Worm (Caenorhabditis elegans) whole organism, L4 larva: Measurements from ENCODE around the gene ZK418.5.

Source experiments
- F26F4.8 ChIP-seq: fragments of 200-800 bp; sonication (Bioruptor generic); conservative IDR thresholded peaks from 2 replicates; pipeline ENCODE4 v1.3.6; 2022; ENCODE audit warnings: missing genetic modification characterization, missing compliant biosample characterization
- Y48G9A.11 ChIP-seq: fragments of 200-800 bp; sonication (Bioruptor generic); IDR thresholded peaks from 2 replicates; pipeline ENCODE4 v1.3.6; 2022; ENCODE audit warnings: missing genetic modification reagents, missing genetic modification characterization, missing compliant biosample characterization
- ceh-28 ChIP-seq: fragments of 150-350 bp; optimal IDR thresholded peaks from 2 replicates; lab custom pipeline; 2014; ENCODE audit warnings: missing biosample characterization, missing genetic modification reagents, missing genetic modification characterization
- egl-27 ChIP-seq: sonication (generic microtip); optimal IDR thresholded peaks from 3 replicates; lab custom pipeline; 2017; ENCODE audit warnings: missing biosample characterization, missing genetic modification reagents, missing genetic modification characterization
- fkh-10 ChIP-seq: fragments of 150-350 bp; optimal IDR thresholded peaks from 2 replicates; lab custom pipeline; 2014; ENCODE audit warnings: missing biosample characterization, missing genetic modification reagents, missing genetic modification characterization
- jun-1 ChIP-seq: fragments of 150-350 bp; optimal IDR thresholded peaks from 2 replicates; lab custom pipeline; 2014; ENCODE audit warnings: missing biosample characterization, missing genetic modification reagents, missing genetic modification characterization
- lin-13 ChIP-seq: fragments of 150-350 bp; optimal IDR thresholded peaks from 2 replicates; lab custom pipeline; 2014; ENCODE audit warnings: missing biosample characterization, missing genetic modification reagents, missing genetic modification characterization
- lin-15B ChIP-seq: fragments of 150-350 bp; sonication (generic microtip); optimal IDR thresholded peaks from 3 replicates; lab custom pipeline; 2014; ENCODE audit warnings: missing biosample characterization, missing genetic modification characterization
- lin-39 ChIP-seq: fragments of 150-350 bp; optimal IDR thresholded peaks from 2 replicates; lab custom pipeline; 2014; ENCODE audit warnings: missing biosample characterization, missing genetic modification reagents, missing genetic modification characterization
- mep-1 ChIP-seq: fragments of 150-350 bp; sonication (generic microtip); optimal IDR thresholded peaks from 3 replicates; lab custom pipeline; 2014; ENCODE audit warnings: missing biosample characterization, missing genetic modification characterization
- nhr-76 ChIP-seq: fragments of 150-350 bp; optimal IDR thresholded peaks from 2 replicates; lab custom pipeline; 2014; ENCODE audit warnings: missing biosample characterization, missing genetic modification characterization
- pha-4 ChIP-seq, 2 experiments: fragments of 150-350 bp in 1 of 2; fragments of 200-800 bp in 1 of 2; sonication (Bioruptor generic) in 1 of 2; IDR thresholded peaks in 1 of 2; optimal IDR thresholded peaks in 1 of 2; 2 replicates each; pipeline versions ENCODE4 v1.3.6 to Lab custom; 2014 to 2022; ENCODE audit warnings: missing genetic modification characterization in 2 of 2, missing genetic modification reagents in 2 of 2, missing biosample characterization in 1 of 2, missing compliant biosample characterization in 1 of 2
- skn-1 ChIP-seq: fragments of 150-350 bp; optimal IDR thresholded peaks from 2 replicates; lab custom pipeline; 2014; ENCODE audit warnings: missing biosample characterization, missing genetic modification characterization

- no peak for TF ChIP-seq pha-4 (GFP tag; IDR thresholded peaks at IDR 0.05; lab: Robert Waterston, UW)
- TF ChIP-seq pha-4 (tag; optimal IDR thresholded peaks at IDR 0.05; lab: Kevin White, UChicago): no peak
- no peak for TF ChIP-seq ceh-28 (tag; lab: Kevin White, UChicago)
- no peak for TF ChIP-seq nhr-76 (tag; lab: Kevin White, UChicago)
- no peak for TF ChIP-seq lin-39 (tag; lab: Kevin White, UChicago)
- TF ChIP-seq skn-1 (tag; lab: Kevin White, UChicago): no peak
- no peak for TF ChIP-seq Y48G9A.11 (GFP tag; lab: Robert Waterston, UW)
- no peak for TF ChIP-seq F26F4.8 (GFP tag; lab: Robert Waterston, UW)
- no peak for TF ChIP-seq egl-27 (tag; lab: Kevin White, UChicago)
- TF ChIP-seq jun-1 (tag; lab: Kevin White, UChicago): no peak
- TF ChIP-seq fkh-10 (GFP tag; lab: Kevin White, UChicago): no peak
- TF ChIP-seq mep-1 (tag; lab: Kevin White, UChicago): no peak
- TF ChIP-seq lin-13: no peak
- TF ChIP-seq lin-15B: no peak
Observed at ce11 chrIII:7096481-7096880, 22.8 kb upstream of the ZK418.5 start.
